Fruit fly (Drosophila melanogaster) whole organism, embryonic: Measurements from ENCODE around the gene CG17598.
A peak's percentile ranks its signal among the peaks of the same experiment; 100 is the strongest.

ENCODE experiments used
- Antp ChIP-seq: fragments of 200-800 bp; sonication (Bioruptor generic); optimal IDR thresholded peaks from 3 replicates; lab custom pipeline; 2016; ENCODE audit warnings: missing biosample characterization, missing genetic modification characterization
- Bgb ChIP-seq: fragments of 200-800 bp; sonication (Bioruptor generic); IDR thresholded peaks from 2 replicates; pipeline ENCODE4 v1.3.6; 2022; ENCODE audit warnings: missing biosample characterization, missing genetic modification characterization; ENCODE audit not compliant: partially characterized antibody
- Bteb2 ChIP-seq: fragments of 200-800 bp; sonication (Bioruptor generic); optimal IDR thresholded peaks from 2 replicates; lab custom pipeline; 2016; ENCODE audit warnings: missing biosample characterization, missing genetic modification characterization
- CG14860 ChIP-seq: fragments of 200-800 bp; sonication (Bioruptor generic); IDR thresholded peaks from 3 replicates; pipeline ENCODE4 v1.3.6; 2022; ENCODE audit warnings: missing biosample characterization, missing genetic modification characterization; ENCODE audit not compliant: partially characterized antibody
- CG7963 ChIP-seq: fragments of 200-800 bp; sonication (Bioruptor generic); IDR thresholded peaks from 3 replicates; pipeline ENCODE4 v1.3.6; 2022; ENCODE audit warnings: missing biosample characterization, missing genetic modification characterization; ENCODE audit not compliant: partially characterized antibody
- CG9609 ChIP-seq: fragments of 200-800 bp; sonication (Bioruptor generic); optimal IDR thresholded peaks from 3 replicates; lab custom pipeline; 2016; ENCODE audit warnings: missing biosample characterization, missing genetic modification characterization
- D19B ChIP-seq: fragments of 200-800 bp; sonication (Bioruptor generic); optimal IDR thresholded peaks from 2 replicates; lab custom pipeline; 2017; ENCODE audit warnings: missing biosample characterization, mild to moderate bottlenecking, missing genetic modification characterization
- HLH4C ChIP-seq: fragments of 200-800 bp; sonication (Bioruptor generic); IDR thresholded peaks from 3 replicates; pipeline ENCODE4 v1.3.6; 2022; ENCODE audit warnings: missing biosample characterization, missing genetic modification characterization; ENCODE audit not compliant: partially characterized antibody
- Scr ChIP-seq: fragments of 200-800 bp; sonication (Bioruptor generic); IDR thresholded peaks from 2 replicates; pipeline ENCODE4 v1.3.6; 2022; ENCODE audit warnings: missing biosample characterization, missing genetic modification characterization; ENCODE audit not compliant: partially characterized antibody
- her ChIP-seq: fragments of 200-800 bp; sonication (Bioruptor generic); optimal IDR thresholded peaks from 2 replicates; lab custom pipeline; 2016; ENCODE audit warnings: missing biosample characterization, missing genetic modification characterization
- nerfin-2 ChIP-seq: fragments of 200-800 bp; sonication (Bioruptor generic); IDR thresholded peaks from 2 replicates; pipeline ENCODE4 v1.3.6; 2022; ENCODE audit warnings: missing biosample characterization, missing genetic modification characterization; ENCODE audit not compliant: partially characterized antibody
- tna ChIP-seq: fragments of 200-800 bp; sonication (Bioruptor generic); IDR thresholded peaks from 2 replicates; pipeline ENCODE4 v1.3.6; 2022; ENCODE audit warnings: missing biosample characterization, missing genetic modification characterization; ENCODE audit not compliant: partially characterized antibody
- unpg ChIP-seq: fragments of 200-800 bp; sonication (Bioruptor generic); optimal IDR thresholded peaks from 3 replicates; lab custom pipeline; 2018; ENCODE audit warnings: missing biosample characterization, mild to moderate bottlenecking, missing genetic modification characterization, moderate library complexity

The CG17598 gene

DNA sequence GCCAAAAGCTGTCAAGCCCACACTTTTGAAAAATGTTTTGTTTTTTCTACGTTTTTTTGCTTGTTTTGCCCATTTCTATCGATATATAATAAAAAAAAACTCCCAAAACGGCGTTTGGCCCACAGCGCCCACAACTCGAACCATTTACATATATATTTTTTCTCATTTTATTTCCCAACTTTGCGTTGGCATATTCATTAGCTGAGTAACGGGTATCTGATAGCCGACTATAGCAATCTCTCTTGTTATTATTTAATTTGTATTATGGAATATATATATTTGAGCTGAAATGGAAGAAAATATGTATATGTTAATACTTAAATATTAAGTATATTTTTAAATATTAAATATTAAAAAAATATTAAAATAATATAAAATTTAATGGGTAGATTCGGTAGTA lies 53.7 kb downstream of the CG17598 start:
- no peak for TF ChIP-seq her
- peak; percentile 34; the same call in 1 of the 2 replicates for TF ChIP-seq Bgb (GFP tag; lab: Robert Waterston, UW)
- TF ChIP-seq CG14860 (GFP tag; lab: Robert Waterston, UW): peak; percentile 49; the same call in 1 of the 3 replicates
- TF ChIP-seq unpg (GFP tag; lab: Kevin White, UChicago): no peak
- TF ChIP-seq Antp (GFP tag; lab: Kevin White, UChicago): no peak
- peak; percentile 78; the same call in 2 of the 3 replicates for TF ChIP-seq HLH4C (GFP tag; lab: Robert Waterston, UW)
- TF ChIP-seq nerfin-2: 0 out of 2 replicates have a peak, but pooled peaks have one; percentile 19
- TF ChIP-seq CG9609 (GFP tag; lab: Kevin White, UChicago): no peak
- peak; percentile 32; the same call in 1 of the 2 replicates for TF ChIP-seq tna (GFP tag; lab: Robert Waterston, UW)
- peak; percentile 53 for TF ChIP-seq D19B (GFP tag; lab: Kevin White, UChicago)
- no peak for TF ChIP-seq Bteb2 (GFP tag; lab: Kevin White, UChicago)
- TF ChIP-seq Scr: peak; percentile 42
- TF ChIP-seq CG7963 (GFP tag; lab: Robert Waterston, UW): 0 out of 3 replicates have a peak, but pooled peaks have one; percentile 37
